Fruit fly (Drosophila melanogaster) whole organism, prepupa: ENCODE results near the gene CG10559.

ENCODE experiments used
- CG31627 ChIP-seq: fragments of 200-800 bp; sonication (Bioruptor generic); optimal IDR thresholded peaks from 3 replicates; lab custom pipeline; 2016; ENCODE audit warnings: missing biosample characterization, missing genetic modification characterization
- CG8632 ChIP-seq: fragments of 200-800 bp; sonication (Bioruptor generic); optimal IDR thresholded peaks from 3 replicates; lab custom pipeline; 2016; ENCODE audit warnings: missing biosample characterization, missing genetic modification characterization
- Hr39 ChIP-seq: fragments of 200-800 bp; sonication (Bioruptor generic); optimal IDR thresholded peaks from 2 replicates; lab custom pipeline; 2016; ENCODE audit warnings: missing biosample characterization, missing genetic modification characterization
- OdsH ChIP-seq: fragments of 200-800 bp; sonication (Bioruptor generic); optimal IDR thresholded peaks from 3 replicates; lab custom pipeline; 2016; ENCODE audit warnings: missing biosample characterization, missing genetic modification characterization
- Sox102F ChIP-seq: fragments of 200-800 bp; sonication (Bioruptor generic); optimal IDR thresholded peaks from 2 replicates; lab custom pipeline; 2016; ENCODE audit warnings: missing biosample characterization, mild to moderate bottlenecking, missing genetic modification characterization
- achi ChIP-seq: fragments of 200-800 bp; sonication (Bioruptor generic); optimal IDR thresholded peaks from 3 replicates; lab custom pipeline; 2016; ENCODE audit warnings: missing biosample characterization, missing genetic modification characterization
- cyc ChIP-seq: fragments of 200-800 bp; sonication (Bioruptor generic); optimal IDR thresholded peaks from 3 replicates; lab custom pipeline; 2016; ENCODE audit warnings: missing biosample characterization, missing genetic modification characterization
- fkh ChIP-seq: fragments of 200-800 bp; sonication (Bioruptor generic); optimal IDR thresholded peaks from 3 replicates; lab custom pipeline; 2017; ENCODE audit warnings: missing biosample characterization, mild to moderate bottlenecking, missing genetic modification characterization, moderate library complexity
- lz ChIP-seq: fragments of 200-800 bp; sonication (Bioruptor generic); optimal IDR thresholded peaks from 3 replicates; lab custom pipeline; 2016; ENCODE audit warnings: missing biosample characterization, missing genetic modification characterization
- salr ChIP-seq, 2 experiments: fragments of 200-800 bp; sonication (Bioruptor generic); optimal IDR thresholded peaks; 3 replicates each; lab custom pipeline; 2016 to 2018; ENCODE audit warnings: missing biosample characterization in 2 of 2, missing genetic modification characterization in 2 of 2, mild to moderate bottlenecking in 1 of 2

- TF ChIP-seq CG31627 (GFP tag; lab: Kevin White, UChicago) (no peak), CG8632 (no peak), cyc (GFP tag; lab: Kevin White, UChicago) (no peak), achi (GFP tag; lab: Kevin White, UChicago) (no peak), Sox102F (GFP tag; lab: Kevin White, UChicago) (no peak), salr (GFP tag; optimal IDR thresholded peaks at IDR 0.05; lab: Kevin White, UChicago) (no peak), OdsH (GFP tag; lab: Kevin White, UChicago) (no peak), fkh (GFP tag; lab: Kevin White, UChicago) (peak; percentile 56), lz (GFP tag; lab: Kevin White, UChicago) (no peak), Hr39 (GFP tag; lab: Kevin White, UChicago) (no peak)
These were observed 9.9 kb downstream of the CG10559 start for dm6 chr3R:25305822-25306544.
